Worm (Caenorhabditis elegans): ENCODE measurements around the gene F53H1.4.
A peak's percentile ranks its signal among the peaks of the same experiment; 100 is the strongest.

The F53H1.4 gene

ce11 chrIV:1367041-1367440 is 57.1 kb downstream of the F53H1.4 start:
- TF ChIP-seq fos-1 (tag; optimal IDR thresholded peaks at IDR 0.05) (no peak), ceh-9 (tag; optimal IDR thresholded peaks at IDR 0.05) (no peak), mdl-1 (tag; optimal IDR thresholded peaks at IDR 0.05) (no peak)

- TF ChIP-seq ceh-9 (tag; optimal IDR thresholded peaks at IDR 0.05): no peak
- TF ChIP-seq nhr-25 (tag; optimal IDR thresholded peaks at IDR 0.05): peak; percentile 90
- TF ChIP-seq nhr-43 (tag; optimal IDR thresholded peaks at IDR 0.05; ENCODE audit: poor library complexity, severe bottlenecking): peak; percentile 69
- TF ChIP-seq elt-1 (tag; optimal IDR thresholded peaks at IDR 0.05): peak; percentile 40
- TF ChIP-seq nhr-11 (tag; optimal IDR thresholded peaks at IDR 0.05): no peak
- TF ChIP-seq nhr-23 (tag; optimal IDR thresholded peaks at IDR 0.05): peak; percentile 91
Measured at ce11 chrIV:1371300-1371699, 61.3 kb downstream of the F53H1.4 start.

- no peak for TF ChIP-seq fos-1 (tag; optimal IDR thresholded peaks at IDR 0.05)
- TF ChIP-seq egl-27 (tag; optimal IDR thresholded peaks at IDR 0.05): no peak
- no peak for TF ChIP-seq nhr-25 (tag; optimal IDR thresholded peaks at IDR 0.05)
- no peak for TF ChIP-seq elt-2 (tag; optimal IDR thresholded peaks at IDR 0.05)
- TF ChIP-seq nhr-28 (tag; optimal IDR thresholded peaks at IDR 0.05): no peak
- no peak for TF ChIP-seq nfya-1 (tag; optimal IDR thresholded peaks at IDR 0.05; ENCODE audit: insufficient read depth)
- TF ChIP-seq skn-1 (tag; optimal IDR thresholded peaks at IDR 0.05): no peak
- TF ChIP-seq jun-1 (tag; optimal IDR thresholded peaks at IDR 0.05): no peak
- no peak for TF ChIP-seq elt-1 (tag; optimal IDR thresholded peaks at IDR 0.05)
- TF ChIP-seq ceh-9 (tag; optimal IDR thresholded peaks at IDR 0.05): no peak
- no peak for TF ChIP-seq mdl-1 (tag; optimal IDR thresholded peaks at IDR 0.05)
- TF ChIP-seq nhr-237 (tag; optimal IDR thresholded peaks at IDR 0.05): no peak
- no peak for TF ChIP-seq aly-2 (tag; optimal IDR thresholded peaks at IDR 0.05)
- no peak for TF ChIP-seq hmg-11 (tag; optimal IDR thresholded peaks at IDR 0.05)
- TF ChIP-seq daf-12 (tag; optimal IDR thresholded peaks at IDR 0.05): no peak
- no peak for TF ChIP-seq lsy-12 (tag; optimal IDR thresholded peaks at IDR 0.05)
- no peak for TF ChIP-seq ceh-28 (tag; optimal IDR thresholded peaks at IDR 0.05)
- no peak for TF ChIP-seq lin-15B (tag; optimal IDR thresholded peaks at IDR 0.05)
- no peak for TF ChIP-seq nhr-23 (tag; optimal IDR thresholded peaks at IDR 0.05)
Measured at ce11 chrIV:1375289-1375688, 65.3 kb downstream of the F53H1.4 start.

- TF ChIP-seq lin-15B (tag; optimal IDR thresholded peaks at IDR 0.05) (no peak), aly-2 (tag; optimal IDR thresholded peaks at IDR 0.05) (no peak), ceh-9 (tag; optimal IDR thresholded peaks at IDR 0.05) (no peak), ceh-82 (tag; optimal IDR thresholded peaks at IDR 0.05) (no peak)
Measured at ce11 chrIV:1377699-1378098, 67.7 kb downstream of the F53H1.4 start.
